Worm (Caenorhabditis elegans): ENCODE data around the gene tgt-2.

tgt-2 gene

DNA sequence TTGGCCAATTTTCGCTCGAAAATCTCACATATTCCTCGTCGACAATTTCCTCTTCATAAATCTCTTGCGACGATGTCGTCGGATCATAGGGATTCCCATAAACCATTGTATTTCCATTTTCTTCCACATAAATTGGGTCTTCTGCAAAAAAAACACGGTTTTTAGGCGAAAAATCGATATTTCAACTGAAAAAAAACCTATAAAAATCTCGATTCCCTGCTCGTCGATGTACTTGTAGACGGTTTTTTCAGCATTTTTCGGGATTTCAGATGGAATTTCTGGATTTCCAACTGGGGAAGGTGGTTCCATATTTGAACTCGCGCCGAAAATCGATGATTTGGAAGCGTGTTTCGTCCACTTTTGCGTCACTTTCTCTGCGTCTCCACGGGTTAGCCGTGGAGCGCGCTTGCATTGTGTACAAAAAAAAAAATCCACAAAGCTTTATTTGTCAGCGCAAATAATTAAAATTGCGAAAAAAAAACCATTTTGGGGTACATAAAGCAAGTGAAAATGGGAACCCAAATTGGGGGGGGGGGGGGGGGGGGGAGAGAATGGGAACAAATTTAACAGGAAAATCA, 30.6 kb upstream of the tgt-2 start, which contains the start of gene Y39B6A.43 (continued):
- TF ChIP-seq pha-4 (tag; optimal IDR thresholded peaks at IDR 0.05) (peak; percentile 100), unc-62 (GFP tag; optimal IDR thresholded peaks at IDR 0.05) (peak; percentile 86), ztf-4 (tag; optimal IDR thresholded peaks at IDR 0.05) (peak; percentile 73), fkh-2 (tag; optimal IDR thresholded peaks at IDR 0.05) (peak; percentile 66), elt-3 (tag; optimal IDR thresholded peaks at IDR 0.05) (peak in 1 of 3 experiments; percentile 83), ZK546.5 (tag; optimal IDR thresholded peaks at IDR 0.05) (peak; percentile 23), ztf-11 (tag; optimal IDR thresholded peaks at IDR 0.05) (no peak), tbx-2 (tag; optimal IDR thresholded peaks at IDR 0.05) (peak; percentile 92), snpc-4 (tag; optimal IDR thresholded peaks at IDR 0.05) (peak; percentile 86), mdl-1 (tag; optimal IDR thresholded peaks at IDR 0.05) (no peak), skn-1 (tag; optimal IDR thresholded peaks at IDR 0.05) (peak; percentile 94)

DNA sequence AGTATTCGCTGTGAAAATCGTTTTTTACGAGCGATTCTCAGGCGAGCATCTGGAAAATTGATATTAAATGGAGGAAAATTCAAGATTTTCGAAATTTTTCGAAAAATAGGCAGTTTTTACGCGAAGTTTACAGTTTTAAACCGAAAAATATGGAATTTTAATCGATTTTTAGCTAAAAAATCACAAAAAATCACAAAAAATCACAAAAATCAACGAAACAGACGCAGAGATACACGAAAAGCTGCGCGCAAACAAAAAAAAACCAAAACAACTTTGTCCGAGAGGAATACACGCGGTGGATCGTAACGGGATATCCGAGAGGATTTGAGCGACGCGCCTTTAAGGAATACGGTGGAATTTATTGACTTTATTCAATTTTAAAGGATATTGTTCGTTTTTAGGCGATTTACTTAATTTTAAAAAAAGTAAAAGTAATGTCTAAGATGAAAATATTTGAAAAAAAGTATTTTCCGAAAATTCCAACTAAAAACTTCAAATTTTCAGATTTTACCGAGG, 28.5 kb upstream of the tgt-2 start, which contains the start of gene Y39B6A.42:
TSS of gene Y39B6A.42 (minus strand) at position 51 of the 516 bp plus-strand sequence.
- no peak for TF ChIP-seq ceh-9 (tag; optimal IDR thresholded peaks at IDR 0.05)
- TF ChIP-seq elt-3 (tag; optimal IDR thresholded peaks at IDR 0.05), result no peak
- TF ChIP-seq tbx-2 (tag; optimal IDR thresholded peaks at IDR 0.05), result no peak
- TF ChIP-seq nhr-12 (tag; optimal IDR thresholded peaks at IDR 0.05), result no peak
- no peak for TF ChIP-seq eor-1 (tag; optimal IDR thresholded peaks at IDR 0.05)
- no peak for TF ChIP-seq nhr-77 (tag; optimal IDR thresholded peaks at IDR 0.05)
- TF ChIP-seq pqm-1 (tag; optimal IDR thresholded peaks at IDR 0.05), result no peak
- TF ChIP-seq fos-1 (tag; optimal IDR thresholded peaks at IDR 0.05), result no peak
- TF ChIP-seq skn-1 (tag; optimal IDR thresholded peaks at IDR 0.05), result no peak
- TF ChIP-seq hmg-11 (tag; optimal IDR thresholded peaks at IDR 0.05), result no peak
- TF ChIP-seq daf-12 (tag; optimal IDR thresholded peaks at IDR 0.05), result no peak
- TF ChIP-seq lin-15B (tag; optimal IDR thresholded peaks at IDR 0.05), result no peak
- no peak for TF ChIP-seq egl-5 (tag; optimal IDR thresholded peaks at IDR 0.05)
- no peak for TF ChIP-seq lsy-12 (tag; optimal IDR thresholded peaks at IDR 0.05)
- no peak for TF ChIP-seq nhr-76 (tag; optimal IDR thresholded peaks at IDR 0.05)
- no peak for TF ChIP-seq lin-39 (tag; optimal IDR thresholded peaks at IDR 0.05)
- TF ChIP-seq ztf-4 (tag; optimal IDR thresholded peaks at IDR 0.05), result no peak
- no peak for TF ChIP-seq ztf-11 (tag; optimal IDR thresholded peaks at IDR 0.05)

DNA sequence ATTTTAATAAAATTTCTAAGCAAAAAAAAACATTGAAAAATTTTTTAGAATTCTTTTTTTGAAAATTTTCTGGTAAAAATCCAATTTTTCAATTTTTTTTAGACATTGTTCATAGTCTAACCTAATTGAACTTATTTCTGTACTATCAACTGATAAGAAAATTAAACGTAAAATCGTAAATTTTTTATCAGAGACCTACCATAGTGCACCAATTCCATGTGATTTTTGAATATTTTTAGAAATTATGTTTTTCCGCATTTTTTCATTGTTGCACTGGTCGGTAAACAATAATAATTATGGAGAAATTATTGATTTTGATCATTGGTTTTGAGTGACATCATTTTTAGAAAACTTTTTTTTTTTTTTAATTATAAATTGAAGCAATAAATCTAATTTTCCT, 21.6 kb upstream of the tgt-2 start:
- TF ChIP-seq pha-4 (tag; optimal IDR thresholded peaks at IDR 0.05), result peak; percentile 21
- TF ChIP-seq skn-1 (tag; optimal IDR thresholded peaks at IDR 0.05), result no peak
- no peak for TF ChIP-seq mml-1 (tag; optimal IDR thresholded peaks at IDR 0.05)
- no peak for TF ChIP-seq mdl-1 (tag; optimal IDR thresholded peaks at IDR 0.05)
- TF ChIP-seq unc-39 (tag; optimal IDR thresholded peaks at IDR 0.05), result no peak
- TF ChIP-seq nhr-77 (tag; optimal IDR thresholded peaks at IDR 0.05), result no peak
- no peak for TF ChIP-seq nhr-237 (tag; optimal IDR thresholded peaks at IDR 0.05)
- TF ChIP-seq elt-3 (tag; optimal IDR thresholded peaks at IDR 0.05), result no peak
- TF ChIP-seq nhr-23 (tag; optimal IDR thresholded peaks at IDR 0.05), result no peak
- TF ChIP-seq tbx-2 (tag; optimal IDR thresholded peaks at IDR 0.05), result no peak
- TF ChIP-seq pqm-1 (tag; optimal IDR thresholded peaks at IDR 0.05), result peak; percentile 10
- TF ChIP-seq lin-39 (tag; optimal IDR thresholded peaks at IDR 0.05), result no peak
- TF ChIP-seq nhr-25 (tag; optimal IDR thresholded peaks at IDR 0.05), result no peak
- no peak for TF ChIP-seq fkh-10 (GFP tag; optimal IDR thresholded peaks at IDR 0.05)
- no peak for TF ChIP-seq daf-12 (tag; optimal IDR thresholded peaks at IDR 0.05)
- TF ChIP-seq elt-2 (tag; optimal IDR thresholded peaks at IDR 0.05), result peak; percentile 57
- no peak for TF ChIP-seq jun-1 (tag; optimal IDR thresholded peaks at IDR 0.05)

DNA sequence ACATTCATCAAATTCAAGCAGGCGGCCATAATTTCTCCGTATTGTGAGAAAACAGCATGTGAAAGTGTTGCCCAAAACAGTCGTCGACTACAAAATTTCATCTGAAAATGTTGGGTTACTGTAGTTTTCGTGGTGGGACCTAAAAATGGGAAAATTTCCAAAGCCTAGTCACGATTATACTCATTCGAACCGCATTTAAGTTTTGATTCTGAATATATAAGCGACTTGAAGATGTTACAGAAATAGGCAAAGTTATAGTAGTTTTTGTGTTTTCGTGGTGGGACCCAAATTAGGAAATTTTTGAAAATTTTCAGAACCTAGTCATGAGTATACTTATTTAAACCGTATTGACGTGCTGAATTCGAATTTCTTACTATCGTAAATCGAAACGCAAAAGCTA, 20.3 kb upstream of the tgt-2 start, which contains the start of gene Y39B6A.41:
TSS of gene Y39B6A.41 (minus strand) at position 101 of the 400 bp plus-strand sequence.
- no peak for TF ChIP-seq unc-62 (GFP tag; optimal IDR thresholded peaks at IDR 0.05)
- TF ChIP-seq nhr-77 (tag; optimal IDR thresholded peaks at IDR 0.05), result no peak
- TF ChIP-seq eor-1 (tag; optimal IDR thresholded peaks at IDR 0.05), result no peak
- no peak for TF ChIP-seq ceh-28 (tag; optimal IDR thresholded peaks at IDR 0.05)
- TF ChIP-seq zag-1 (tag; optimal IDR thresholded peaks at IDR 0.05), result no peak
- TF ChIP-seq elt-2 (tag; optimal IDR thresholded peaks at IDR 0.05), result no peak
- TF ChIP-seq mml-1 (tag; optimal IDR thresholded peaks at IDR 0.05), result no peak
- no peak for TF ChIP-seq mdl-1 (tag; optimal IDR thresholded peaks at IDR 0.05)
- TF ChIP-seq ztf-11 (tag; optimal IDR thresholded peaks at IDR 0.05), result no peak
- no peak for TF ChIP-seq nhr-23 (tag; optimal IDR thresholded peaks at IDR 0.05)
- TF ChIP-seq lin-39 (tag; optimal IDR thresholded peaks at IDR 0.05), result no peak
- TF ChIP-seq nhr-28 (tag; optimal IDR thresholded peaks at IDR 0.05), result no peak
- no peak for TF ChIP-seq nhr-237 (tag; optimal IDR thresholded peaks at IDR 0.05)
- TF ChIP-seq nhr-12 (tag; optimal IDR thresholded peaks at IDR 0.05), result no peak

Measured in whole organism, L3 larva.